Worm (Caenorhabditis elegans) whole organism, mixed stage, embryonic: ENCODE data around the gene gap-2.
A peak's percentile ranks its signal among the peaks of the same experiment; 100 is the strongest.

Source experiments
- bed-3 ChIP-seq: fragments of 200-800 bp; sonication (Bioruptor generic); optimal IDR thresholded peaks from 3 replicates; lab custom pipeline; 2018; ENCODE audit warnings: mild to moderate bottlenecking, missing genetic modification characterization, moderate library complexity, missing compliant biosample characterization
- blmp-1 ChIP-seq: fragments of 150-350 bp; optimal IDR thresholded peaks from 2 replicates; lab custom pipeline; 2014; ENCODE audit warnings: missing biosample characterization, missing genetic modification characterization
- ceh-39 ChIP-seq: fragments of 150-350 bp; optimal IDR thresholded peaks from 2 replicates; lab custom pipeline; 2014; ENCODE audit warnings: missing biosample characterization, missing genetic modification characterization
- ceh-43 ChIP-seq: fragments of 200-800 bp; sonication (Bioruptor generic); optimal IDR thresholded peaks from 2 replicates; lab custom pipeline; 2018; ENCODE audit warnings: mild to moderate bottlenecking, missing genetic modification characterization, moderate library complexity, missing compliant biosample characterization
- ceh-83 ChIP-seq: fragments of 200-800 bp; sonication (Bioruptor generic); optimal IDR thresholded peaks from 2 replicates; lab custom pipeline; 2018; ENCODE audit warnings: mild to moderate bottlenecking, missing genetic modification characterization, missing compliant biosample characterization
- ces-1 ChIP-seq: fragments of 150-350 bp; optimal IDR thresholded peaks from 2 replicates; lab custom pipeline; 2014; ENCODE audit warnings: missing biosample characterization, missing genetic modification reagents, missing genetic modification characterization
- cnd-1 ChIP-seq: fragments of 200-800 bp; sonication (Bioruptor generic); optimal IDR thresholded peaks from 2 replicates; lab custom pipeline; 2018; ENCODE audit warnings: mild to moderate bottlenecking, missing genetic modification characterization, missing compliant biosample characterization
- drap-1 ChIP-seq: fragments of 200-800 bp; sonication (Bioruptor generic); optimal IDR thresholded peaks from 3 replicates; lab custom pipeline; 2018; ENCODE audit warnings: mild to moderate bottlenecking, missing genetic modification characterization, missing compliant biosample characterization
- elt-3 ChIP-seq: fragments of 150-350 bp; optimal IDR thresholded peaks from 2 replicates; lab custom pipeline; 2014; ENCODE audit warnings: missing biosample characterization, missing genetic modification characterization
- flh-1 ChIP-seq: fragments of 200-800 bp; sonication (Bioruptor generic); optimal IDR thresholded peaks from 2 replicates; lab custom pipeline; 2018; ENCODE audit warnings: mild to moderate bottlenecking, missing genetic modification characterization, moderate library complexity, missing compliant biosample characterization
- ham-2 ChIP-seq: fragments of 200-800 bp; sonication (Bioruptor generic); optimal IDR thresholded peaks from 2 replicates; lab custom pipeline; 2018; ENCODE audit warnings: mild to moderate bottlenecking, missing genetic modification characterization, missing compliant biosample characterization
- hlh-1 ChIP-seq: fragments of 150-350 bp; optimal IDR thresholded peaks from 2 replicates; lab custom pipeline; 2014; ENCODE audit warnings: missing biosample characterization, missing genetic modification reagents, missing genetic modification characterization
- lin-13 ChIP-seq: fragments of 150-350 bp; optimal IDR thresholded peaks from 2 replicates; lab custom pipeline; 2014; ENCODE audit warnings: missing biosample characterization, missing genetic modification characterization
- lsy-2 ChIP-seq: fragments of 150-350 bp; optimal IDR thresholded peaks from 2 replicates; lab custom pipeline; 2014; ENCODE audit warnings: missing biosample characterization, missing genetic modification characterization
- mab-5 ChIP-seq: fragments of 150-350 bp; optimal IDR thresholded peaks from 2 replicates; lab custom pipeline; 2014; ENCODE audit warnings: missing biosample characterization, missing genetic modification characterization
- mep-1 ChIP-seq: fragments of 150-350 bp; optimal IDR thresholded peaks from 2 replicates; lab custom pipeline; 2017; ENCODE audit warnings: missing biosample characterization, missing genetic modification reagents, missing genetic modification characterization, inconsistent platforms
- mls-2 ChIP-seq: sonication (generic microtip); optimal IDR thresholded peaks from 2 replicates; lab custom pipeline; 2016; ENCODE audit warnings: mild to moderate bottlenecking, missing genetic modification characterization, moderate library complexity, missing compliant biosample characterization
- nhr-12 ChIP-seq: fragments of 150-350 bp; optimal IDR thresholded peaks from 2 replicates; lab custom pipeline; 2014; ENCODE audit warnings: missing biosample characterization, missing genetic modification characterization
- nhr-2 ChIP-seq: fragments of 150-350 bp; optimal IDR thresholded peaks from 2 replicates; lab custom pipeline; 2014; ENCODE audit warnings: missing biosample characterization, missing genetic modification characterization
- nhr-237 ChIP-seq: fragments of 150-350 bp; optimal IDR thresholded peaks from 2 replicates; lab custom pipeline; 2014; ENCODE audit warnings: missing biosample characterization, missing genetic modification characterization
- nhr-28 ChIP-seq: fragments of 150-350 bp; optimal IDR thresholded peaks from 2 replicates; lab custom pipeline; 2014; ENCODE audit warnings: missing biosample characterization, missing genetic modification characterization
- nhr-76 ChIP-seq: sonication (generic microtip); optimal IDR thresholded peaks from 2 replicates; lab custom pipeline; 2017; ENCODE audit warnings: missing biosample characterization, missing genetic modification characterization
- pha-4 ChIP-seq: fragments of 150-350 bp; optimal IDR thresholded peaks from 2 replicates; lab custom pipeline; 2018; ENCODE audit warnings: missing biosample characterization, missing genetic modification reagents, missing genetic modification characterization
- sem-2 ChIP-seq: fragments of 200-800 bp; sonication (Bioruptor generic); optimal IDR thresholded peaks from 2 replicates; lab custom pipeline; 2018; ENCODE audit warnings: mild to moderate bottlenecking, missing genetic modification characterization, missing compliant biosample characterization
- snpc-4 ChIP-seq: fragments of 150-350 bp; optimal IDR thresholded peaks from 2 replicates; lab custom pipeline; 2014; ENCODE audit warnings: missing biosample characterization, missing genetic modification characterization
- sptf-1 ChIP-seq: sonication (generic microtip); optimal IDR thresholded peaks from 2 replicates; lab custom pipeline; 2017; ENCODE audit warnings: mild to moderate bottlenecking, missing genetic modification characterization, moderate library complexity, missing compliant biosample characterization
- tbx-8 ChIP-seq: fragments of 200-800 bp; sonication (Bioruptor generic); optimal IDR thresholded peaks from 2 replicates; lab custom pipeline; 2018; ENCODE audit warnings: mild to moderate bottlenecking, missing genetic modification characterization, moderate library complexity, missing compliant biosample characterization
- unc-120 ChIP-seq: sonication (generic microtip); optimal IDR thresholded peaks from 2 replicates; lab custom pipeline; 2017; ENCODE audit warnings: missing genetic modification characterization, missing compliant biosample characterization; ENCODE audit not compliant: poor library complexity, severe bottlenecking
- unc-39 ChIP-seq: fragments of 150-350 bp; optimal IDR thresholded peaks from 2 replicates; lab custom pipeline; 2014; ENCODE audit warnings: missing biosample characterization, missing genetic modification characterization
- unc-62 ChIP-seq: fragments of 150-350 bp; optimal IDR thresholded peaks from 2 replicates; lab custom pipeline; 2014; ENCODE audit warnings: missing biosample characterization, missing genetic modification reagents, missing genetic modification characterization
- ztf-11 ChIP-seq: fragments of 150-350 bp; optimal IDR thresholded peaks from 2 replicates; lab custom pipeline; 2014; ENCODE audit warnings: missing biosample characterization, missing genetic modification characterization

The gap-2 gene

ce11 chrX:9550519-9550918 is 78.2 kb downstream of the gap-2 start:
- TF ChIP-seq cnd-1 (tag; lab: Kevin White, UChicago): no peak
- TF ChIP-seq drap-1 (GFP tag; lab: Kevin White, UChicago): no peak
- TF ChIP-seq elt-3 (tag; lab: Kevin White, UChicago): no peak
- no peak for TF ChIP-seq tbx-8 (GFP tag; lab: Kevin White, UChicago)
- TF ChIP-seq snpc-4 (tag; lab: Kevin White, UChicago): no peak
- no peak for TF ChIP-seq mab-5
- TF ChIP-seq pha-4 (tag; lab: Kevin White, UChicago): no peak
- no peak for TF ChIP-seq blmp-1
- no peak for TF ChIP-seq bed-3 (GFP tag; lab: Kevin White, UChicago)
- no peak for TF ChIP-seq ztf-11 (tag; lab: Kevin White, UChicago)
- TF ChIP-seq nhr-28 (tag; lab: Kevin White, UChicago): no peak
- TF ChIP-seq unc-62 (GFP tag; lab: Kevin White, UChicago): no peak
- TF ChIP-seq nhr-12 (tag; lab: Kevin White, UChicago): no peak
- TF ChIP-seq hlh-1 (tag; lab: Kevin White, UChicago): no peak
- TF ChIP-seq lin-13 (tag; lab: Kevin White, UChicago): no peak
- no peak for TF ChIP-seq nhr-2 (tag; lab: Kevin White, UChicago)
- TF ChIP-seq lsy-2 (tag; lab: Kevin White, UChicago): no peak
- no peak for TF ChIP-seq ceh-39 (tag; lab: Kevin White, UChicago)
- no peak for TF ChIP-seq ceh-43 (GFP tag; lab: Kevin White, UChicago)
- TF ChIP-seq mls-2 (tag; lab: Kevin White, UChicago): no peak

- peak; percentile 64 for TF ChIP-seq ham-2 (GFP tag; lab: Kevin White, UChicago)
- no peak for TF ChIP-seq lsy-2 (tag; lab: Kevin White, UChicago)
Measured at ce11 chrX:9551112-9551511, 78.8 kb downstream of the gap-2 start.

ce11 chrX:9552404-9552803 is 80.1 kb downstream of the gap-2 start:
- TF ChIP-seq mab-5 (no peak), mep-1 (tag; lab: Kevin White, UChicago) (no peak), pha-4 (tag; lab: Kevin White, UChicago) (no peak), mls-2 (tag; lab: Kevin White, UChicago) (no peak), unc-62 (GFP tag; lab: Kevin White, UChicago) (no peak), ces-1 (no peak), nhr-12 (tag; lab: Kevin White, UChicago) (no peak), unc-120 (no peak), cnd-1 (tag; lab: Kevin White, UChicago) (no peak), ztf-11 (tag; lab: Kevin White, UChicago) (no peak), ceh-83 (no peak), ham-2 (GFP tag; lab: Kevin White, UChicago) (no peak), bed-3 (GFP tag; lab: Kevin White, UChicago) (no peak), flh-1 (GFP tag; lab: Kevin White, UChicago) (no peak), nhr-76 (no peak), ceh-39 (tag; lab: Kevin White, UChicago) (no peak), lsy-2 (tag; lab: Kevin White, UChicago) (no peak), blmp-1 (no peak), nhr-28 (tag; lab: Kevin White, UChicago) (no peak), tbx-8 (GFP tag; lab: Kevin White, UChicago) (no peak)

ce11 chrX:9553095-9553494 is 80.8 kb downstream of the gap-2 start:
- TF ChIP-seq mab-5: no peak

ce11 chrX:9555238-9555637 is 83.0 kb downstream of the gap-2 start:
- TF ChIP-seq sem-2: no peak
- no peak for TF ChIP-seq snpc-4 (tag; lab: Kevin White, UChicago)
- TF ChIP-seq unc-39 (tag; lab: Kevin White, UChicago): no peak
- no peak for TF ChIP-seq flh-1 (GFP tag; lab: Kevin White, UChicago)
- TF ChIP-seq ham-2 (GFP tag; lab: Kevin White, UChicago): no peak
- no peak for TF ChIP-seq sptf-1 (tag; lab: Kevin White, UChicago)
- no peak for TF ChIP-seq nhr-237 (tag; lab: Kevin White, UChicago)
- no peak for TF ChIP-seq mls-2 (tag; lab: Kevin White, UChicago)
- TF ChIP-seq nhr-12 (tag; lab: Kevin White, UChicago): no peak
- TF ChIP-seq ceh-39 (tag; lab: Kevin White, UChicago): no peak
- TF ChIP-seq bed-3 (GFP tag; lab: Kevin White, UChicago): no peak
- TF ChIP-seq ztf-11 (tag; lab: Kevin White, UChicago): no peak
- TF ChIP-seq drap-1 (GFP tag; lab: Kevin White, UChicago): no peak
- TF ChIP-seq mab-5: no peak
- no peak for TF ChIP-seq hlh-1 (tag; lab: Kevin White, UChicago)
- no peak for TF ChIP-seq nhr-76
- TF ChIP-seq ceh-43 (GFP tag; lab: Kevin White, UChicago): no peak
- no peak for TF ChIP-seq unc-62 (GFP tag; lab: Kevin White, UChicago)
- TF ChIP-seq nhr-28 (tag; lab: Kevin White, UChicago): no peak
- TF ChIP-seq mep-1 (tag; lab: Kevin White, UChicago): no peak
